Fruit fly (Drosophila melanogaster): Measurements from ENCODE around the gene CG6138.

The CG6138 gene

dm6 chr2L:10616767-10617166 is 49.7 kb downstream of the CG6138 start:
- TF ChIP-seq psq (GFP tag; optimal IDR thresholded peaks at IDR 0.05) (peak; percentile 12), jim (GFP tag; optimal IDR thresholded peaks at IDR 0.05) (no peak), Abd-B (GFP tag; optimal IDR thresholded peaks at IDR 0.05) (no peak), ey (GFP tag; optimal IDR thresholded peaks at IDR 0.05) (peak; percentile 54), foxo (GFP tag; optimal IDR thresholded peaks at IDR 0.05) (peak in 1 of 2 experiments; percentile 34), sv (GFP tag; optimal IDR thresholded peaks at IDR 0.05) (no peak), HLH106 (tag; optimal IDR thresholded peaks at IDR 0.05) (peak; percentile 10), fru (GFP tag; optimal IDR thresholded peaks at IDR 0.05) (peak; percentile 43), dmrt93B (GFP tag; optimal IDR thresholded peaks at IDR 0.05) (peak; percentile 12), Hr78 (GFP tag; optimal IDR thresholded peaks at IDR 0.05) (no peak), br (GFP tag; optimal IDR thresholded peaks at IDR 0.05) (peak; percentile 43), Hnf4 (GFP tag; optimal IDR thresholded peaks at IDR 0.05) (peak; percentile 24), h (GFP tag; optimal IDR thresholded peaks at IDR 0.05) (peak; percentile 63), rgr (GFP tag; optimal IDR thresholded peaks at IDR 0.05) (peak; percentile 48), OdsH (GFP tag; optimal IDR thresholded peaks at IDR 0.05) (peak; percentile 50)

All from whole organism, wandering third instar larva.